Fruit fly (Drosophila melanogaster) whole organism, embryonic: ENCODE measurements around the gene Lipt2.

Experiments
- B-H1 ChIP-seq: fragments of 200-800 bp; sonication (Bioruptor generic); IDR thresholded peaks from 3 replicates; pipeline ENCODE4 v1.3.6; 2022; ENCODE audit warnings: missing biosample characterization, missing genetic modification characterization
- Bgb ChIP-seq: fragments of 200-800 bp; sonication (Bioruptor generic); IDR thresholded peaks from 2 replicates; pipeline ENCODE4 v1.3.6; 2022; ENCODE audit warnings: missing biosample characterization, missing genetic modification characterization; ENCODE audit not compliant: partially characterized antibody
- Bteb2 ChIP-seq: fragments of 200-800 bp; sonication (Bioruptor generic); optimal IDR thresholded peaks from 2 replicates; lab custom pipeline; 2016; ENCODE audit warnings: missing biosample characterization, missing genetic modification characterization
- CG12391 ChIP-seq: fragments of 200-800 bp; sonication (Bioruptor generic); optimal IDR thresholded peaks from 3 replicates; lab custom pipeline; 2018; ENCODE audit warnings: missing biosample characterization, mild to moderate bottlenecking, missing genetic modification characterization, moderate library complexity
- CG12659 ChIP-seq: fragments of 200-800 bp; sonication (Bioruptor generic); optimal IDR thresholded peaks from 3 replicates; lab custom pipeline; 2017; ENCODE audit warnings: mild to moderate bottlenecking, missing biosample characterization, missing genetic modification reagents, missing genetic modification characterization
- CG13123 ChIP-seq: fragments of 200-800 bp; sonication (Bioruptor generic); optimal IDR thresholded peaks from 2 replicates; lab custom pipeline; 2016; ENCODE audit warnings: missing biosample characterization, missing genetic modification characterization
- CG14860 ChIP-seq: fragments of 200-800 bp; sonication (Bioruptor generic); IDR thresholded peaks from 3 replicates; pipeline ENCODE4 v1.3.6; 2022; ENCODE audit warnings: missing biosample characterization, missing genetic modification characterization; ENCODE audit not compliant: partially characterized antibody
- CG15073 ChIP-seq: fragments of 200-800 bp; sonication (Bioruptor generic); optimal IDR thresholded peaks from 2 replicates; lab custom pipeline; 2016; ENCODE audit warnings: missing biosample characterization, missing genetic modification characterization
- CG16779 ChIP-seq: fragments of 200-800 bp; sonication (Bioruptor generic); IDR thresholded peaks from 2 replicates; pipeline ENCODE4 v1.3.6; 2022; ENCODE audit warnings: missing biosample characterization, missing genetic modification characterization
- CG1792 ChIP-seq: fragments of 200-800 bp; sonication (Bioruptor generic); optimal IDR thresholded peaks from 2 replicates; lab custom pipeline; 2016; ENCODE audit warnings: missing biosample characterization, missing genetic modification characterization
- CG18262 ChIP-seq: fragments of 200-800 bp; optimal IDR thresholded peaks from 3 replicates; lab custom pipeline; 2019; ENCODE audit warnings: missing biosample characterization, mild to moderate bottlenecking, missing genetic modification characterization, moderate library complexity
- CG2202 ChIP-seq: fragments of 200-800 bp; sonication (Bioruptor generic); optimal IDR thresholded peaks from 2 replicates; lab custom pipeline; 2018; ENCODE audit warnings: missing biosample characterization, mild to moderate bottlenecking, missing genetic modification characterization
- CG32767 ChIP-seq: fragments of 200-800 bp; sonication (Bioruptor generic); IDR thresholded peaks from 2 replicates; pipeline ENCODE4 v1.3.6; 2022; ENCODE audit warnings: missing biosample characterization, missing genetic modification characterization
- CG7271 ChIP-seq: fragments of 200-800 bp; sonication (Bioruptor generic); optimal IDR thresholded peaks from 2 replicates; lab custom pipeline; 2018; ENCODE audit warnings: missing biosample characterization, mild to moderate bottlenecking, missing genetic modification characterization, moderate library complexity
- CG8281 ChIP-seq: fragments of 200-800 bp; sonication (Bioruptor generic); optimal IDR thresholded peaks from 2 replicates; lab custom pipeline; 2018; ENCODE audit warnings: missing biosample characterization, mild to moderate bottlenecking, missing genetic modification characterization, moderate library complexity
- CG8944 ChIP-seq: fragments of 200-800 bp; sonication (Bioruptor generic); optimal IDR thresholded peaks from 3 replicates; lab custom pipeline; 2016; ENCODE audit warnings: missing biosample characterization, missing genetic modification characterization
- CG9817 ChIP-seq: fragments of 200-800 bp; sonication (Bioruptor generic); optimal IDR thresholded peaks from 2 replicates; lab custom pipeline; 2018; ENCODE audit warnings: missing biosample characterization, mild to moderate bottlenecking, missing genetic modification characterization, moderate library complexity
- D19A ChIP-seq: fragments of 200-800 bp; optimal IDR thresholded peaks from 3 replicates; lab custom pipeline; 2019; ENCODE audit warnings: missing biosample characterization, mild to moderate bottlenecking, missing genetic modification characterization, moderate library complexity
- Hr51 ChIP-seq, 2 experiments: fragments of 200-800 bp; sonication (Bioruptor generic); optimal IDR thresholded peaks; 2 replicates in 1 of 2; 3 replicates in 1 of 2; lab custom pipeline; 2016 to 2018; ENCODE audit warnings: missing biosample characterization in 2 of 2, missing genetic modification characterization in 2 of 2, mild to moderate bottlenecking in 1 of 2, moderate library complexity in 1 of 2
- Jarid2 ChIP-seq: fragments of 200-800 bp; sonication (Bioruptor generic); optimal IDR thresholded peaks from 3 replicates; lab custom pipeline; 2017; ENCODE audit warnings: mild to moderate bottlenecking, missing biosample characterization, missing genetic modification reagents, missing genetic modification characterization
- Kr ChIP-seq: fragments of 200-800 bp; sonication (Bioruptor generic); optimal IDR thresholded peaks from 2 replicates; lab custom pipeline; 2017; ENCODE audit warnings: missing biosample characterization, mild to moderate bottlenecking, missing genetic modification characterization
- MBD-R2 ChIP-seq: fragments of 200-800 bp; sonication (Bioruptor generic); IDR thresholded peaks from 2 replicates; pipeline ENCODE4 v1.3.6; 2022; ENCODE audit warnings: missing biosample characterization, missing genetic modification characterization
- MTF-1 ChIP-seq: fragments of 200-800 bp; sonication (Bioruptor generic); optimal IDR thresholded peaks from 2 replicates; lab custom pipeline; 2018; ENCODE audit warnings: missing biosample characterization, mild to moderate bottlenecking, missing genetic modification characterization, borderline replicate concordance
- Meics ChIP-seq: fragments of 200-800 bp; sonication (Bioruptor generic); optimal IDR thresholded peaks from 2 replicates; lab custom pipeline; 2017; ENCODE audit warnings: missing biosample characterization, mild to moderate bottlenecking, missing genetic modification characterization
- Nf-YB ChIP-seq: fragments of 200-800 bp; sonication (Bioruptor generic); optimal IDR thresholded peaks from 3 replicates; lab custom pipeline; 2019; ENCODE audit warnings: missing biosample characterization, mild to moderate bottlenecking, missing genetic modification characterization, moderate library complexity
- Oaz ChIP-seq: fragments of 200-800 bp; sonication (Bioruptor generic); IDR thresholded peaks from 2 replicates; pipeline ENCODE4 v1.3.6; 2022; ENCODE audit warnings: missing biosample characterization, missing genetic modification characterization
- PHDP ChIP-seq: fragments of 200-800 bp; sonication (Bioruptor generic); optimal IDR thresholded peaks from 3 replicates; lab custom pipeline; 2018; ENCODE audit warnings: missing biosample characterization, mild to moderate bottlenecking, missing genetic modification characterization, moderate library complexity
- Ravus ChIP-seq: fragments of 200-800 bp; sonication (Bioruptor generic); IDR thresholded peaks from 2 replicates; pipeline ENCODE4 v1.3.6; 2022; ENCODE audit warnings: missing biosample characterization, missing genetic modification characterization
- Rfx ChIP-seq: fragments of 200-800 bp; sonication (Bioruptor generic); IDR thresholded peaks from 2 replicates; pipeline ENCODE4 v1.3.6; 2022; ENCODE audit warnings: missing biosample characterization, missing genetic modification characterization
- Sox100B ChIP-seq: fragments of 200-800 bp; sonication (Bioruptor generic); optimal IDR thresholded peaks from 3 replicates; lab custom pipeline; 2018; ENCODE audit warnings: missing biosample characterization, mild to moderate bottlenecking, missing genetic modification characterization
- Stat92E ChIP-seq, 3 experiments: fragments of >200 bp in 2 of 3; fragments of 200-800 bp in 1 of 3; sonication (Bioruptor generic) in 1 of 3; optimal IDR thresholded peaks; 2 replicates each; lab custom pipeline; 2017 to 2019; ENCODE audit warnings: missing biosample characterization in 3 of 3, missing genetic modification characterization in 3 of 3, mild to moderate bottlenecking in 1 of 3, moderate library complexity in 1 of 3
- ab ChIP-seq: fragments of 200-800 bp; sonication (Bioruptor generic); optimal IDR thresholded peaks from 2 replicates; lab custom pipeline; 2016; ENCODE audit warnings: missing biosample characterization, missing genetic modification characterization
- ase ChIP-seq: fragments of 200-800 bp; sonication (Bioruptor generic); IDR thresholded peaks from 3 replicates; pipeline ENCODE4 v1.3.6; 2022; ENCODE audit warnings: missing biosample characterization, missing genetic modification characterization
- chinmo ChIP-seq: fragments of 200-800 bp; sonication (Bioruptor generic); IDR thresholded peaks from 4 replicates; pipeline ENCODE4 v1.3.6; 2022; ENCODE audit warnings: missing biosample characterization, missing genetic modification characterization; ENCODE audit not compliant: partially characterized antibody
- ewg ChIP-seq: fragments of 200-800 bp; sonication (Bioruptor generic); optimal IDR thresholded peaks from 3 replicates; lab custom pipeline; 2017; ENCODE audit warnings: mild to moderate bottlenecking, missing biosample characterization, missing genetic modification reagents, missing genetic modification characterization
- ken ChIP-seq: fragments of 200-800 bp; sonication (Bioruptor generic); IDR thresholded peaks from 3 replicates; pipeline ENCODE4 v1.3.6; 2022; ENCODE audit warnings: missing biosample characterization, missing genetic modification characterization
- otp ChIP-seq: fragments of 200-800 bp; sonication (Bioruptor generic); IDR thresholded peaks from 3 replicates; pipeline ENCODE4, ENCODE4 v1.3.6; 2022; ENCODE audit warnings: missing biosample characterization, missing genetic modification characterization
- pita ChIP-seq: fragments of 200-800 bp; sonication (Bioruptor generic); optimal IDR thresholded peaks from 2 replicates; lab custom pipeline; 2017; ENCODE audit warnings: missing biosample characterization, mild to moderate bottlenecking, missing genetic modification characterization
- pros ChIP-seq: fragments of 200-800 bp; sonication (Bioruptor generic); optimal IDR thresholded peaks from 3 replicates; lab custom pipeline; 2019; ENCODE audit warnings: missing biosample characterization, mild to moderate bottlenecking, missing genetic modification characterization, moderate library complexity
- psq ChIP-seq: fragments of 200-800 bp; sonication (Bioruptor generic); optimal IDR thresholded peaks from 2 replicates; lab custom pipeline; 2017; ENCODE audit warnings: missing biosample characterization, missing genetic modification characterization
- pzg ChIP-seq: fragments of 200-800 bp; sonication (Bioruptor generic); optimal IDR thresholded peaks from 3 replicates; lab custom pipeline; 2018; ENCODE audit warnings: missing biosample characterization, mild to moderate bottlenecking, missing genetic modification characterization, moderate library complexity
- ranshi ChIP-seq: fragments of 200-800 bp; sonication (Bioruptor generic); IDR thresholded peaks from 2 replicates; pipeline ENCODE4 v1.3.6; 2022; ENCODE audit warnings: missing biosample characterization, missing genetic modification characterization
- scrt ChIP-seq: fragments of 200-800 bp; sonication (Bioruptor generic); optimal IDR thresholded peaks from 2 replicates; lab custom pipeline; 2018; ENCODE audit warnings: missing biosample characterization, mild to moderate bottlenecking, missing genetic modification characterization, moderate library complexity
- sisA ChIP-seq: fragments of 200-800 bp; sonication (Bioruptor generic); IDR thresholded peaks from 2 replicates; pipeline ENCODE4 v1.3.6; 2022; ENCODE audit warnings: missing biosample characterization, missing genetic modification characterization
- ssp ChIP-seq: fragments of 200-800 bp; sonication (Bioruptor generic); IDR thresholded peaks from 2 replicates; pipeline ENCODE4 v1.3.6; 2022; ENCODE audit warnings: missing biosample characterization, missing genetic modification characterization
- tna ChIP-seq: fragments of 200-800 bp; sonication (Bioruptor generic); IDR thresholded peaks from 2 replicates; pipeline ENCODE4 v1.3.6; 2022; ENCODE audit warnings: missing biosample characterization, missing genetic modification characterization; ENCODE audit not compliant: partially characterized antibody
- wdn ChIP-seq: fragments of 200-800 bp; sonication (Bioruptor generic); IDR thresholded peaks from 2 replicates; pipeline ENCODE4 v1.3.6; 2022; ENCODE audit warnings: missing biosample characterization, missing genetic modification characterization

Gene Lipt2

dm6 chr3R:4478220-4479037 is 41.3 kb upstream of the Lipt2 start (continued):
- TF ChIP-seq CG8281 (tag; lab: Kevin White, UChicago) (peak; percentile 54), otp (GFP tag; lab: Robert Waterston, UW) (peak; percentile 90), CG16779 (GFP tag; lab: Robert Waterston, UW) (peak; percentile 96), tna (GFP tag; lab: Robert Waterston, UW) (peak; percentile 50), pros (GFP tag; lab: Kevin White, UChicago) (peak; percentile 85), Bgb (GFP tag; lab: Robert Waterston, UW) (no peak; the same call in 1 of the 2 replicates), PHDP (peak; percentile 89), ab (GFP tag; lab: Kevin White, UChicago) (peak; percentile 66), scrt (peak; percentile 86), Kr (GFP tag; lab: Kevin White, UChicago) (no peak), Hr51 (GFP tag; optimal IDR thresholded peaks at IDR 0.05; lab: Kevin White, UChicago) (peak; percentile 79 to 87), ewg (GFP tag; lab: Kevin White, UChicago) (peak; percentile 71), Meics (peak; percentile 90), wdn (GFP tag; lab: Robert Waterston, UW) (peak; percentile 73), Jarid2 (GFP tag; lab: Kevin White, UChicago) (peak; percentile 37), ase (GFP tag; lab: Robert Waterston, UW) (peak; percentile 74; the same call in 2 of the 3 replicates), Ravus (GFP tag; lab: Robert Waterston, UW) (peak; percentile 4; the same call in 1 of the 2 replicates), CG13123 (peak; percentile 74), pita (GFP tag; lab: Kevin White, UChicago) (no peak), CG12659 (GFP tag; lab: Kevin White, UChicago) (peak; percentile 82), psq (peak; percentile 30), pzg (no peak), CG12391 (tag; lab: Kevin White, UChicago) (peak; percentile 84), MTF-1 (GFP tag; lab: Kevin White, UChicago) (peak; percentile 71), chinmo (GFP tag; lab: Robert Waterston, UW) (peak; percentile 73; the same call in 2 of the 4 replicates), sisA (peak; percentile 86), Stat92E (GFP tag; optimal IDR thresholded peaks at IDR 0.05; lab: Kevin White, UChicago) (peak in 1 of 3 experiments; percentile 51), CG7271 (no peak), CG9817 (peak; percentile 76), CG1792 (GFP tag; lab: Kevin White, UChicago) (peak; percentile 78), CG2202 (peak; percentile 61), Bteb2 (GFP tag; lab: Kevin White, UChicago) (peak; percentile 91), CG8944 (GFP tag; lab: Kevin White, UChicago) (peak; percentile 84), D19A (tag; lab: Kevin White, UChicago) (peak; percentile 78), CG15073 (GFP tag; lab: Kevin White, UChicago) (peak; percentile 15), MBD-R2 (GFP tag; lab: Robert Waterston, UW) (peak; percentile 79), CG32767 (GFP tag; lab: Robert Waterston, UW) (peak; percentile 85), ken (GFP tag; lab: Robert Waterston, UW) (peak; percentile 93), ranshi (GFP tag; lab: Robert Waterston, UW) (peak; percentile 89), Nf-YB (peak; percentile 40), Rfx (GFP tag; lab: Robert Waterston, UW) (peak; percentile 92), CG18262 (tag; lab: Kevin White, UChicago) (peak; percentile 80), ssp (peak; percentile 47; the same call in 1 of the 2 replicates), Sox100B (GFP tag; lab: Kevin White, UChicago) (peak; percentile 75), B-H1 (peak; percentile 84; the same call in 2 of the 3 replicates), CG14860 (GFP tag; lab: Robert Waterston, UW) (no peak), Oaz (GFP tag; lab: Robert Waterston, UW) (peak; percentile 71)
